Fruit fly (Drosophila melanogaster) Kc167 (cell line): Measurements from ENCODE around the gene PPP4R2r.

Source experiments
- Myc ChIP-seq: fragments of >200 bp; optimal IDR thresholded peaks from 2 replicates; lab custom pipeline; 2017; ENCODE audit warnings: missing external identifiers
- Sin3A ChIP-seq: fragments of >200 bp; optimal IDR thresholded peaks from 2 replicates; lab custom pipeline; 2018; ENCODE audit warnings: missing external identifiers
- h ChIP-seq: fragments of >200 bp; optimal IDR thresholded peaks from 3 replicates; lab custom pipeline; 2018; ENCODE audit warnings: missing external identifiers
- insv ChIP-seq: fragments of >200 bp; optimal IDR thresholded peaks from 3 replicates; lab custom pipeline; 2018; ENCODE audit warnings: missing external identifiers
- psq ChIP-seq: fragments of >200 bp; optimal IDR thresholded peaks from 2 replicates; lab custom pipeline; 2017; ENCODE audit warnings: missing external identifiers
- ttk ChIP-seq: sonication (Bioruptor generic); optimal IDR thresholded peaks from 2 replicates; lab custom pipeline; 2017; ENCODE audit warnings: missing external identifiers

PPP4R2r gene

dm6 chrX:10478443-10479368, at the start of gene PPP4R2r, which contains the start of gene CG2887:
PPP4R2r (plus strand) TSS chrX:10478838.
CG2887 (minus strand) TSS chrX:10478493.
- no peak for TF ChIP-seq psq (lab: Kevin White, UChicago)
- no peak for TF ChIP-seq ttk (lab: Kevin White, UChicago)
- TF ChIP-seq Sin3A (lab: Kevin White, UChicago) = no peak
- TF ChIP-seq Myc (lab: Kevin White, UChicago) = no peak
- no peak for TF ChIP-seq h (lab: Kevin White, UChicago)
- TF ChIP-seq insv = no peak

- TF ChIP-seq Myc (lab: Kevin White, UChicago) (no peak), h (lab: Kevin White, UChicago) (no peak), psq (lab: Kevin White, UChicago) (no peak), insv (no peak), Sin3A (lab: Kevin White, UChicago) (no peak), ttk (lab: Kevin White, UChicago) (no peak)
Measured at dm6 chrX:10432712-10433111, 45.9 kb upstream of the PPP4R2r start, which contains the start of gene CG12640. CG12640 (minus strand) TSS chrX:10432812.

- TF ChIP-seq Sin3A (lab: Kevin White, UChicago) (no peak), insv (no peak), h (lab: Kevin White, UChicago) (no peak)
Measured at dm6 chrX:10454795-10455194, 23.8 kb upstream of the PPP4R2r start, which contains the start of gene CG32683. CG32683 (minus strand) TSS chrX:10454895.

- TF ChIP-seq insv (no peak), Sin3A (lab: Kevin White, UChicago) (no peak), ttk (lab: Kevin White, UChicago) (no peak), psq (lab: Kevin White, UChicago) (no peak), h (lab: Kevin White, UChicago) (no peak), Myc (lab: Kevin White, UChicago) (no peak)
Measured at dm6 chrX:10459576-10459975, 19.1 kb upstream of the PPP4R2r start, which contains the start of gene Or9a. Or9a (minus strand) TSS chrX:10459676.

- TF ChIP-seq ttk (lab: Kevin White, UChicago) (no peak), Myc (lab: Kevin White, UChicago) (no peak), Sin3A (lab: Kevin White, UChicago) (no peak), h (lab: Kevin White, UChicago) (no peak), psq (lab: Kevin White, UChicago) (no peak), insv (no peak)
Measured at dm6 chrX:10460506-10461114, 18.0 kb upstream of the PPP4R2r start, which contains the start of gene Neb-cGP. Neb-cGP (plus strand) TSS chrX:10460736.

- TF ChIP-seq Sin3A (lab: Kevin White, UChicago) (no peak), Myc (lab: Kevin White, UChicago) (no peak), insv (no peak), h (lab: Kevin White, UChicago) (no peak), psq (lab: Kevin White, UChicago) (no peak), ttk (lab: Kevin White, UChicago) (no peak)
Measured at dm6 chrX:10461938-10462337, 16.7 kb upstream of the PPP4R2r start.

dm6 chrX:10463056-10463710, 15.5 kb upstream of the PPP4R2r start:
- TF ChIP-seq insv (no peak), ttk (lab: Kevin White, UChicago) (no peak), Myc (lab: Kevin White, UChicago) (no peak), psq (lab: Kevin White, UChicago) (no peak), h (lab: Kevin White, UChicago) (no peak), Sin3A (lab: Kevin White, UChicago) (no peak)

dm6 chrX:10464531-10464930, 14.1 kb upstream of the PPP4R2r start:
- TF ChIP-seq psq (lab: Kevin White, UChicago) (no peak), h (lab: Kevin White, UChicago) (no peak), Sin3A (lab: Kevin White, UChicago) (no peak), ttk (lab: Kevin White, UChicago) (no peak), insv (no peak), Myc (lab: Kevin White, UChicago) (no peak)

- TF ChIP-seq Sin3A (lab: Kevin White, UChicago) (no peak), psq (lab: Kevin White, UChicago) (no peak), insv (no peak), Myc (lab: Kevin White, UChicago) (no peak), h (lab: Kevin White, UChicago) (no peak), ttk (lab: Kevin White, UChicago) (no peak)
Measured at dm6 chrX:10472614-10473248, 5.9 kb upstream of the PPP4R2r start.

dm6 chrX:10473510-10474212, 5.0 kb upstream of the PPP4R2r start, which contains the start of gene CG2889:
CG2889 (plus strand) TSS chrX:10473938.
- TF ChIP-seq Sin3A (lab: Kevin White, UChicago) (no peak), ttk (lab: Kevin White, UChicago) (no peak)
